Worm (Caenorhabditis elegans): ENCODE results near the gene col-144.

col-144 gene

ce11 chrV:9130766-9131165 lies 29.7 kb downstream of the col-144 start, which contains the start of gene F21C10.19:
TSS of gene F21C10.19 (plus strand) at chrV:9131066.
- TF ChIP-seq ztf-11 (tag; optimal IDR thresholded peaks at IDR 0.05), result no peak
- no peak for TF ChIP-seq ztf-4 (tag; optimal IDR thresholded peaks at IDR 0.05)
- TF ChIP-seq nfya-1 (tag; optimal IDR thresholded peaks at IDR 0.05; ENCODE audit: insufficient read depth), result no peak
- TF ChIP-seq aly-2 (tag; optimal IDR thresholded peaks at IDR 0.05), result no peak
- no peak for TF ChIP-seq egl-27 (tag; optimal IDR thresholded peaks at IDR 0.05)
- TF ChIP-seq nhr-25 (tag; optimal IDR thresholded peaks at IDR 0.05), result no peak
- TF ChIP-seq zag-1 (tag; optimal IDR thresholded peaks at IDR 0.05), result no peak
- no peak for TF ChIP-seq elt-1 (tag; optimal IDR thresholded peaks at IDR 0.05)
- TF ChIP-seq ceh-28 (tag; optimal IDR thresholded peaks at IDR 0.05), result no peak
- no peak for TF ChIP-seq fos-1 (tag; optimal IDR thresholded peaks at IDR 0.05)
- no peak for TF ChIP-seq lsy-12 (tag; optimal IDR thresholded peaks at IDR 0.05)
- TF ChIP-seq sea-2 (GFP tag; optimal IDR thresholded peaks at IDR 0.05), result no peak
- no peak for TF ChIP-seq mdl-1 (tag; optimal IDR thresholded peaks at IDR 0.05)
- TF ChIP-seq nhr-237 (tag; optimal IDR thresholded peaks at IDR 0.05), result no peak
- no peak for TF ChIP-seq nhr-23 (tag; optimal IDR thresholded peaks at IDR 0.05)
- TF ChIP-seq R02D3.7 (tag; optimal IDR thresholded peaks at IDR 0.05), result no peak

- TF ChIP-seq lsy-12 (tag; optimal IDR thresholded peaks at IDR 0.05) (no peak), pqm-1 (tag; optimal IDR thresholded peaks at IDR 0.05) (no peak), ceh-9 (tag; optimal IDR thresholded peaks at IDR 0.05) (no peak), egl-27 (tag; optimal IDR thresholded peaks at IDR 0.05) (no peak), ztf-4 (tag; optimal IDR thresholded peaks at IDR 0.05) (no peak), egl-5 (tag; optimal IDR thresholded peaks at IDR 0.05) (no peak), sea-2 (GFP tag; optimal IDR thresholded peaks at IDR 0.05) (no peak), lin-39 (tag; optimal IDR thresholded peaks at IDR 0.05) (peak; percentile 36), ceh-82 (tag; optimal IDR thresholded peaks at IDR 0.05) (no peak), ZK546.5 (tag; optimal IDR thresholded peaks at IDR 0.05) (no peak), mdl-1 (tag; optimal IDR thresholded peaks at IDR 0.05) (peak; percentile 81), nhr-12 (tag; optimal IDR thresholded peaks at IDR 0.05) (no peak), nhr-11 (tag; optimal IDR thresholded peaks at IDR 0.05) (peak; percentile 82), fkh-2 (tag; optimal IDR thresholded peaks at IDR 0.05) (no peak), nhr-25 (tag; optimal IDR thresholded peaks at IDR 0.05) (no peak), elt-3 (tag; optimal IDR thresholded peaks at IDR 0.05) (no peak), tbx-2 (tag; optimal IDR thresholded peaks at IDR 0.05) (no peak), fos-1 (tag; optimal IDR thresholded peaks at IDR 0.05) (no peak), nfya-1 (tag; optimal IDR thresholded peaks at IDR 0.05; ENCODE audit: insufficient read depth) (peak; percentile 73), skn-1 (tag; optimal IDR thresholded peaks at IDR 0.05) (no peak), snpc-4 (tag; optimal IDR thresholded peaks at IDR 0.05) (peak; percentile 41), fkh-10 (GFP tag; optimal IDR thresholded peaks at IDR 0.05) (peak; percentile 69), R02D3.7 (tag; optimal IDR thresholded peaks at IDR 0.05) (no peak), nhr-77 (tag; optimal IDR thresholded peaks at IDR 0.05) (no peak), unc-62 (GFP tag; optimal IDR thresholded peaks at IDR 0.05) (no peak), elt-2 (tag; optimal IDR thresholded peaks at IDR 0.05) (peak; percentile 2), nhr-67 (tag; optimal IDR thresholded peaks at IDR 0.05) (no peak), lin-15B (tag; optimal IDR thresholded peaks at IDR 0.05) (peak; percentile 16), eor-1 (tag; optimal IDR thresholded peaks at IDR 0.05) (no peak), ama-1 (optimal IDR thresholded peaks at IDR 0.05) (no peak)
These were observed 31.9 kb downstream of the col-144 start for ce11 chrV:9128562-9128961.

- no peak for TF ChIP-seq ceh-82 (tag; optimal IDR thresholded peaks at IDR 0.05)
- no peak for TF ChIP-seq ztf-4 (tag; optimal IDR thresholded peaks at IDR 0.05)
- no peak for TF ChIP-seq fkh-2 (tag; optimal IDR thresholded peaks at IDR 0.05)
- no peak for TF ChIP-seq nhr-25 (tag; optimal IDR thresholded peaks at IDR 0.05)
These were observed 32.7 kb downstream of the col-144 start, which contains the start of gene F21C10.3 for ce11 chrV:9127773-9128172. TSS of gene F21C10.3 (plus strand) at chrV:9128073.

- TF ChIP-seq elt-1 (tag; optimal IDR thresholded peaks at IDR 0.05) (no peak), elt-2 (tag; optimal IDR thresholded peaks at IDR 0.05) (no peak), lin-15B (tag; optimal IDR thresholded peaks at IDR 0.05) (no peak), nhr-12 (tag; optimal IDR thresholded peaks at IDR 0.05) (no peak), egl-5 (tag; optimal IDR thresholded peaks at IDR 0.05) (no peak), nhr-76 (tag; optimal IDR thresholded peaks at IDR 0.05) (no peak), daf-12 (tag; optimal IDR thresholded peaks at IDR 0.05) (no peak), nhr-11 (tag; optimal IDR thresholded peaks at IDR 0.05) (no peak), lsy-12 (tag; optimal IDR thresholded peaks at IDR 0.05) (no peak), ZK546.5 (tag; optimal IDR thresholded peaks at IDR 0.05) (no peak), elt-3 (tag; optimal IDR thresholded peaks at IDR 0.05) (no peak), ztf-11 (tag; optimal IDR thresholded peaks at IDR 0.05) (no peak), ceh-9 (tag; optimal IDR thresholded peaks at IDR 0.05) (no peak), lin-39 (tag; optimal IDR thresholded peaks at IDR 0.05) (no peak), eor-1 (tag; optimal IDR thresholded peaks at IDR 0.05) (no peak), pqm-1 (tag; optimal IDR thresholded peaks at IDR 0.05) (no peak), nhr-237 (tag; optimal IDR thresholded peaks at IDR 0.05) (no peak), ceh-28 (tag; optimal IDR thresholded peaks at IDR 0.05) (no peak)
These were observed 34.1 kb downstream of the col-144 start, which contains the start of gene F21C10.4 for ce11 chrV:9126316-9126715. TSS of gene F21C10.4 (plus strand) at chrV:9126616.

Measured in whole organism, L3 larva.